Worm (Caenorhabditis elegans): ENCODE data around the gene F54B3.1.

ce11 chrII:10239595-10239994 is 11.5 kb upstream of the F54B3.1 start, which contains the start of gene mec-15:
- TF ChIP-seq sox-4 (tag; optimal IDR thresholded peaks at IDR 0.05) (no peak), ets-4 (tag; optimal IDR thresholded peaks at IDR 0.05) (no peak), dve-1 (tag; optimal IDR thresholded peaks at IDR 0.05) (no peak), ceh-9 (tag; optimal IDR thresholded peaks at IDR 0.05) (no peak)

Data from whole organism, late embryonic.